Worm (Caenorhabditis elegans): ENCODE results near the gene npr-15.

The npr-15 gene

ce11 chrIII:3650677-3651315 lies 43.7 kb downstream of the npr-15 start, which contains the start of the genes madf-8 and gsr-1 (continued):
- TF ChIP-seq fos-1 (tag; optimal IDR thresholded peaks at IDR 0.05), result no peak
- no peak for TF ChIP-seq ceh-90 (tag; optimal IDR thresholded peaks at IDR 0.05)
- no peak for TF ChIP-seq mab-9 (GFP tag; IDR thresholded peaks at IDR 0.05)
- peak; percentile 77 to 84 for TF ChIP-seq lin-35 (GFP tag; optimal IDR thresholded peaks at IDR 0.05)
- no peak for TF ChIP-seq nhr-237 (tag; optimal IDR thresholded peaks at IDR 0.05)
- no peak for TF ChIP-seq fkh-10 (GFP tag; optimal IDR thresholded peaks at IDR 0.05)
- no peak for TF ChIP-seq blmp-1 (tag; optimal IDR thresholded peaks at IDR 0.05)
- peak; percentile 28 for TF ChIP-seq fkh-8 (tag; optimal IDR thresholded peaks at IDR 0.05)
- TF ChIP-seq egl-13 (tag; optimal IDR thresholded peaks at IDR 0.05), result peak; percentile 4
- TF ChIP-seq hpl-2 (GFP tag; optimal IDR thresholded peaks at IDR 0.05), result no peak
- TF ChIP-seq lin-14 (GFP tag; optimal IDR thresholded peaks at IDR 0.05), result peak; percentile 56
- TF ChIP-seq nhr-84 (tag; optimal IDR thresholded peaks at IDR 0.05), result no peak
- TF ChIP-seq ama-1 (optimal IDR thresholded peaks at IDR 0.05), result no peak
- no peak for TF ChIP-seq sox-4 (tag; optimal IDR thresholded peaks at IDR 0.05)
- TF ChIP-seq ceh-82 (tag; optimal IDR thresholded peaks at IDR 0.05), result peak; percentile 40 to 49 (median 43)
- no peak for TF ChIP-seq C34B4.2 (tag; optimal IDR thresholded peaks at IDR 0.05)
- peak; percentile 40 for TF ChIP-seq pax-3 (tag; optimal IDR thresholded peaks at IDR 0.05)
- no peak for TF ChIP-seq ceh-88 (GFP tag; IDR thresholded peaks at IDR 0.05)
- peak; percentile 45 for TF ChIP-seq lin-15B (tag; optimal IDR thresholded peaks at IDR 0.05)
- peak; percentile 78 for TF ChIP-seq rnt-1 (tag; optimal IDR thresholded peaks at IDR 0.05)
- TF ChIP-seq unc-130 (tag; optimal IDR thresholded peaks at IDR 0.05), result peak; percentile 57
- no peak for TF ChIP-seq elt-2 (tag; optimal IDR thresholded peaks at IDR 0.05)
- TF ChIP-seq aha-1 (tag; optimal IDR thresholded peaks at IDR 0.05), result no peak
- TF ChIP-seq unc-62 (GFP tag; optimal IDR thresholded peaks at IDR 0.05), result no peak
- TF ChIP-seq isw-1 (GFP tag; IDR thresholded peaks at IDR 0.05), result peak; percentile 43
- TF ChIP-seq unc-30 (tag; optimal IDR thresholded peaks at IDR 0.05), result no peak
- TF ChIP-seq ztf-11 (tag; optimal IDR thresholded peaks at IDR 0.05), result peak in 1 of 2 experiments; percentile 26
- peak; percentile 75 for TF ChIP-seq nhr-71 (tag; optimal IDR thresholded peaks at IDR 0.05)
- TF ChIP-seq unc-98 (GFP tag; IDR thresholded peaks at IDR 0.05), result no peak
- TF ChIP-seq nhr-90 (tag; optimal IDR thresholded peaks at IDR 0.05; ENCODE audit: poor library complexity), result no peak
- no peak for TF ChIP-seq Y116A8C.19 (tag; optimal IDR thresholded peaks at IDR 0.05; ENCODE audit: borderline replicate concordance)
- no peak for TF ChIP-seq ces-1 (GFP tag; optimal IDR thresholded peaks at IDR 0.05)
- no peak for TF ChIP-seq mef-2 (tag; optimal IDR thresholded peaks at IDR 0.05)
- no peak for TF ChIP-seq zip-4 (GFP tag; optimal IDR thresholded peaks at IDR 0.05)
- TF ChIP-seq lin-13 (GFP tag; optimal IDR thresholded peaks at IDR 0.05), result no peak
- TF ChIP-seq ets-5 (GFP tag; IDR thresholded peaks at IDR 0.05), result no peak
- peak; percentile 60 for TF ChIP-seq swsn-7 (tag; optimal IDR thresholded peaks at IDR 0.05)
- no peak for TF ChIP-seq nhr-76 (tag; optimal IDR thresholded peaks at IDR 0.05)
- no peak for TF ChIP-seq jun-1 (tag; optimal IDR thresholded peaks at IDR 0.05)

- TF ChIP-seq sptf-1 (tag; optimal IDR thresholded peaks at IDR 0.05), result no peak
- TF ChIP-seq nhr-85 (tag), result no peak
- no peak for TF ChIP-seq nhr-28 (tag; optimal IDR thresholded peaks at IDR 0.05)
- TF ChIP-seq skn-1 (tag; optimal IDR thresholded peaks at IDR 0.05), result peak; percentile 53
- TF ChIP-seq egl-13 (tag; optimal IDR thresholded peaks at IDR 0.05), result no peak
- TF ChIP-seq lin-14 (GFP tag; optimal IDR thresholded peaks at IDR 0.05), result peak; percentile 28
- TF ChIP-seq blmp-1 (tag; optimal IDR thresholded peaks at IDR 0.05), result peak; percentile 19
- peak; percentile 24 for TF ChIP-seq mep-1 (tag; optimal IDR thresholded peaks at IDR 0.05)
Measured at ce11 chrIII:3650266-3650665, 44.2 kb downstream of the npr-15 start.

Data from whole organism, L1 larva.